Worm (Caenorhabditis elegans): ENCODE measurements around the gene Y7A5A.13.

ce11 chrX:15794977-15795376, 21.3 kb downstream of the Y7A5A.13 start, which contains the start of gene Y7A5A.10:
- TF ChIP-seq mdt-29 (GFP tag; IDR thresholded peaks at IDR 0.05) (no peak), attf-4 (tag; optimal IDR thresholded peaks at IDR 0.05) (no peak), nhr-76 (tag; optimal IDR thresholded peaks at IDR 0.05) (no peak), lin-13 (GFP tag; optimal IDR thresholded peaks at IDR 0.05) (no peak), ceh-82 (tag; optimal IDR thresholded peaks at IDR 0.05) (no peak), T20F7.1 (GFP tag; optimal IDR thresholded peaks at IDR 0.05) (no peak), nhr-102 (tag; optimal IDR thresholded peaks at IDR 0.05) (no peak), skn-1 (tag; optimal IDR thresholded peaks at IDR 0.05) (no peak), lim-7 (GFP tag; IDR thresholded peaks at IDR 0.05) (no peak), D1046.2 (GFP tag; IDR thresholded peaks at IDR 0.05) (no peak), ama-1 (optimal IDR thresholded peaks at IDR 0.05) (no peak), snpc-4 (tag; optimal IDR thresholded peaks at IDR 0.05) (no peak)

Measured in whole organism, L4 larva.